Fruit fly (Drosophila melanogaster) whole organism, wandering third instar larva: Measurements from ENCODE around the gene beat-IIIa.

ENCODE experiments used
- Abd-B ChIP-seq: fragments of >200 bp; optimal IDR thresholded peaks from 2 replicates; lab custom pipeline; 2017; ENCODE audit warnings: missing biosample characterization, missing genetic modification characterization
- CG9705 ChIP-seq: fragments of 200-800 bp; sonication (Bioruptor generic); optimal IDR thresholded peaks from 2 replicates; lab custom pipeline; 2018; ENCODE audit warnings: missing biosample characterization, mild to moderate bottlenecking, missing genetic modification characterization
- CrebA ChIP-seq: fragments of 200-800 bp; sonication (Bioruptor generic); optimal IDR thresholded peaks from 2 replicates; lab custom pipeline; 2016; ENCODE audit warnings: missing biosample characterization, mild to moderate bottlenecking, missing genetic modification characterization, borderline replicate concordance
- Dif ChIP-seq: fragments of 200-275, 200-300 bp; sonication (Bioruptor generic); optimal IDR thresholded peaks from 2 replicates; lab custom pipeline; 2018; ENCODE audit warnings: missing biosample characterization, missing genetic modification characterization; ENCODE audit not compliant: partially characterized antibody
- HLH106 ChIP-seq: fragments of 200-800 bp; optimal IDR thresholded peaks from 3 replicates; lab custom pipeline; 2019; ENCODE audit warnings: missing biosample characterization, mild to moderate bottlenecking, missing genetic modification characterization, moderate library complexity
- Hnf4 ChIP-seq: fragments of 200-800 bp; sonication (Bioruptor generic); optimal IDR thresholded peaks from 2 replicates; lab custom pipeline; 2016; ENCODE audit warnings: missing biosample characterization, mild to moderate bottlenecking, missing genetic modification characterization
- Hr83 ChIP-seq: fragments of 200-300 bp; sonication (Bioruptor generic); optimal IDR thresholded peaks from 2 replicates; lab custom pipeline; 2016; ENCODE audit warnings: missing biosample characterization, mild to moderate bottlenecking, missing genetic modification characterization, moderate library complexity; ENCODE audit not compliant: poor library complexity, severe bottlenecking
- Jra ChIP-seq: sonication (Bioruptor generic); optimal IDR thresholded peaks from 2 replicates; lab custom pipeline; 2016; ENCODE audit warnings: missing biosample characterization, missing genetic modification characterization
- Mio ChIP-seq: sonication (Bioruptor generic); optimal IDR thresholded peaks from 2 replicates; lab custom pipeline; 2016; ENCODE audit warnings: missing biosample characterization, missing genetic modification characterization
- Myc ChIP-seq: fragments of >200 bp; optimal IDR thresholded peaks from 2 replicates; lab custom pipeline; 2017
- N ChIP-seq: fragments of >200 bp; optimal IDR thresholded peaks from 2 replicates; lab custom pipeline; 2018; ENCODE audit warnings: missing biosample characterization, missing external identifiers, missing genetic modification characterization
- OdsH ChIP-seq: fragments of 200-800 bp; sonication (Bioruptor generic); optimal IDR thresholded peaks from 2 replicates; lab custom pipeline; 2016; ENCODE audit warnings: missing biosample characterization, mild to moderate bottlenecking, missing genetic modification characterization
- Rel ChIP-seq, 2 experiments: fragments of 200-800 bp; sonication (Bioruptor generic) in 1 of 2; optimal IDR thresholded peaks; 2 replicates in 1 of 2; 3 replicates in 1 of 2; lab custom pipeline; 2016 to 2019; ENCODE audit warnings: mild to moderate bottlenecking in 2 of 2, missing biosample characterization in 2 of 2, missing genetic modification characterization in 2 of 2, moderate library complexity in 1 of 2
- Sp1 ChIP-seq: fragments of 200-800 bp; sonication (Bioruptor generic); optimal IDR thresholded peaks from 3 replicates; lab custom pipeline; 2019; ENCODE audit warnings: missing biosample characterization, mild to moderate bottlenecking, missing genetic modification characterization, moderate library complexity
- br ChIP-seq: fragments of 200-800 bp; sonication (Bioruptor generic); optimal IDR thresholded peaks from 2 replicates; lab custom pipeline; 2016; ENCODE audit warnings: missing biosample characterization, missing genetic modification characterization
- dmrt93B ChIP-seq: fragments of 200-800 bp; sonication (Bioruptor generic); optimal IDR thresholded peaks from 2 replicates; lab custom pipeline; 2018; ENCODE audit warnings: missing biosample characterization, mild to moderate bottlenecking, missing genetic modification characterization
- dsf ChIP-seq: sonication (Bioruptor generic); optimal IDR thresholded peaks from 2 replicates; lab custom pipeline; 2016; ENCODE audit warnings: missing biosample characterization, missing genetic modification characterization, borderline replicate concordance
- ey ChIP-seq: fragments of 200-800 bp; sonication (Bioruptor generic); optimal IDR thresholded peaks from 2 replicates; lab custom pipeline; 2016; ENCODE audit warnings: missing biosample characterization, missing genetic modification characterization
- foxo ChIP-seq, 2 experiments: fragments of 200-800 bp; sonication (Bioruptor generic); optimal IDR thresholded peaks; 2 replicates in 1 of 2; 3 replicates in 1 of 2; lab custom pipeline; 2016 to 2017; ENCODE audit warnings: missing biosample characterization in 2 of 2, missing genetic modification characterization in 2 of 2
- fru ChIP-seq: fragments of 200-800 bp; sonication (Bioruptor generic); optimal IDR thresholded peaks from 3 replicates; lab custom pipeline; 2016; ENCODE audit warnings: missing biosample characterization, mild to moderate bottlenecking, missing genetic modification characterization
- lola ChIP-seq: fragments of >200 bp; optimal IDR thresholded peaks from 2 replicates; lab custom pipeline; 2017; ENCODE audit warnings: missing biosample characterization, missing genetic modification characterization
- psq ChIP-seq: fragments of 200-800 bp; sonication (Bioruptor generic); optimal IDR thresholded peaks from 3 replicates; lab custom pipeline; 2017; ENCODE audit warnings: missing biosample characterization, mild to moderate bottlenecking, missing genetic modification characterization, moderate library complexity
- rgr ChIP-seq: fragments of 200-800 bp; sonication (Bioruptor generic); optimal IDR thresholded peaks from 3 replicates; lab custom pipeline; 2016; ENCODE audit warnings: missing biosample characterization, mild to moderate bottlenecking, missing genetic modification characterization
- sage ChIP-seq: fragments of 200-800 bp; sonication (Bioruptor generic); optimal IDR thresholded peaks from 2 replicates; lab custom pipeline; 2016; ENCODE audit warnings: missing biosample characterization, mild to moderate bottlenecking, missing genetic modification characterization
- sv ChIP-seq: fragments of 200-800 bp; sonication (Bioruptor generic); optimal IDR thresholded peaks from 3 replicates; lab custom pipeline; 2016; ENCODE audit warnings: missing biosample characterization, missing genetic modification characterization
- tai ChIP-seq: sonication (Bioruptor generic); optimal IDR thresholded peaks from 2 replicates; lab custom pipeline; 2016; ENCODE audit warnings: missing biosample characterization, missing genetic modification characterization
- woc ChIP-seq: sonication (Bioruptor generic); optimal IDR thresholded peaks from 2 replicates; lab custom pipeline; 2016; ENCODE audit warnings: missing biosample characterization, mild to moderate bottlenecking, missing genetic modification characterization

The beat-IIIa gene

dm6 chr2L:17163344-17163743 is 32.5 kb downstream of the beat-IIIa start:
- TF ChIP-seq N (GFP tag; lab: Kevin White, UChicago) = no peak
- TF ChIP-seq, all 38 proteins: peak for 0

- TF ChIP-seq psq (GFP tag; lab: Kevin White, UChicago) (no peak), br (GFP tag; lab: Kevin White, UChicago) (no peak), Myc (lab: Kevin White, UChicago) (no peak), OdsH (GFP tag; lab: Kevin White, UChicago) (no peak), sv (GFP tag; lab: Kevin White, UChicago) (no peak), Rel (GFP tag; optimal IDR thresholded peaks at IDR 0.05; lab: Kevin White, UChicago) (no peak), Rel (tag; optimal IDR thresholded peaks at IDR 0.05; lab: Kevin White, UChicago) (no peak), ey (GFP tag; lab: Kevin White, UChicago) (no peak), lola (GFP tag; lab: Kevin White, UChicago) (no peak), Abd-B (GFP tag; lab: Kevin White, UChicago) (no peak)
Observed at dm6 chr2L:17173181-17173580, 42.4 kb downstream of the beat-IIIa start, which contains the start of gene CG34169. Gene CG34169 (plus strand): TSS chr2L:17173481.

- TF ChIP-seq CG9705 (no peak), Sp1 (GFP tag; lab: Kevin White, UChicago) (no peak)
Observed at dm6 chr2L:17176318-17176717, 45.5 kb downstream of the beat-IIIa start, which contains the start of gene Gr36a. Gene Gr36a (plus strand): TSS chr2L:17176618.

- TF ChIP-seq HLH106 (tag; lab: Kevin White, UChicago) (no peak), Rel (GFP tag; optimal IDR thresholded peaks at IDR 0.05; lab: Kevin White, UChicago) (no peak), Rel (tag; optimal IDR thresholded peaks at IDR 0.05; lab: Kevin White, UChicago) (no peak), Mio (GFP tag; lab: Kevin White, UChicago) (no peak), Abd-B (GFP tag; lab: Kevin White, UChicago) (no peak), dsf (no peak), OdsH (GFP tag; lab: Kevin White, UChicago) (no peak), fru (GFP tag; lab: Kevin White, UChicago) (no peak), sv (GFP tag; lab: Kevin White, UChicago) (no peak), rgr (no peak), foxo (GFP tag; optimal IDR thresholded peaks at IDR 0.05; lab: Kevin White, UChicago) (no peak), Jra (GFP tag; lab: Kevin White, UChicago) (no peak), N (GFP tag; lab: Kevin White, UChicago) (no peak), Hnf4 (GFP tag; lab: Kevin White, UChicago) (no peak)
Observed at dm6 chr2L:17178472-17178871, 47.6 kb downstream of the beat-IIIa start, which contains the start of gene Gr36b. Gene Gr36b (plus strand): TSS chr2L:17178772.

dm6 chr2L:17180038-17180437 is 49.2 kb downstream of the beat-IIIa start, which contains the start of gene Gr36c:
Gene Gr36c (plus strand): TSS chr2L:17180338.
- TF ChIP-seq Hnf4 (GFP tag; lab: Kevin White, UChicago) = no peak
- no peak for TF ChIP-seq Sp1 (GFP tag; lab: Kevin White, UChicago)
- no peak for TF ChIP-seq HLH106 (tag; lab: Kevin White, UChicago)
- TF ChIP-seq sage = no peak
- no peak for TF ChIP-seq OdsH (GFP tag; lab: Kevin White, UChicago)
- no peak for TF ChIP-seq ey (GFP tag; lab: Kevin White, UChicago)
- no peak for TF ChIP-seq Myc (lab: Kevin White, UChicago)
- no peak for TF ChIP-seq dmrt93B (GFP tag; lab: Kevin White, UChicago)
- no peak for TF ChIP-seq Abd-B (GFP tag; lab: Kevin White, UChicago)
- no peak for TF ChIP-seq CG9705
- TF ChIP-seq sv (GFP tag; lab: Kevin White, UChicago) = no peak
- TF ChIP-seq br (GFP tag; lab: Kevin White, UChicago) = no peak
- TF ChIP-seq tai = no peak
- TF ChIP-seq CrebA (GFP tag; lab: Kevin White, UChicago) = no peak

dm6 chr2L:17181638-17182037 is 50.8 kb downstream of the beat-IIIa start, which contains the start of gene Grl36a:
Gene Grl36a (plus strand): TSS chr2L:17181938.
- no peak for TF ChIP-seq Dif (GFP tag; lab: Kevin White, UChicago)
- TF ChIP-seq Jra (GFP tag; lab: Kevin White, UChicago) = no peak
- TF ChIP-seq Hr83 = no peak
- TF ChIP-seq psq (GFP tag; lab: Kevin White, UChicago) = no peak
- no peak for TF ChIP-seq sv (GFP tag; lab: Kevin White, UChicago)
- TF ChIP-seq ey (GFP tag; lab: Kevin White, UChicago) = no peak
- no peak for TF ChIP-seq N (GFP tag; lab: Kevin White, UChicago)
- no peak for TF ChIP-seq woc (GFP tag; lab: Kevin White, UChicago)
- TF ChIP-seq, all 38 proteins: peak for 0
